Worm (Caenorhabditis elegans): ENCODE data around the gene nhr-71.

ce11 chrX:13711909-13712308, 35.2 kb upstream of the nhr-71 start, which contains the start of gene K02D3.2:
- TF ChIP-seq hmg-1.2 (GFP tag; IDR thresholded peaks at IDR 0.05) (no peak), unc-130 (GFP tag; optimal IDR thresholded peaks at IDR 0.05) (no peak), ama-1 (optimal IDR thresholded peaks at IDR 0.05) (no peak), ama-1 (GFP tag; optimal IDR thresholded peaks at IDR 0.05) (no peak), nfya-1 (tag; optimal IDR thresholded peaks at IDR 0.05; ENCODE audit: borderline replicate concordance, insufficient read depth) (no peak), T26A5.8 (tag; optimal IDR thresholded peaks at IDR 0.05) (no peak), snpc-3.4 (tag; optimal IDR thresholded peaks at IDR 0.05) (no peak), him-1 (tag; optimal IDR thresholded peaks at IDR 0.05) (no peak), cebp-2 (GFP tag; IDR thresholded peaks at IDR 0.05) (no peak), C17E4.6 (GFP tag; IDR thresholded peaks at IDR 0.05) (no peak), F33H1.4 (GFP tag; IDR thresholded peaks at IDR 0.05) (no peak), K12H6.12 (tag; optimal IDR thresholded peaks at IDR 0.05) (no peak), nhr-90 (tag; optimal IDR thresholded peaks at IDR 0.05) (no peak), ztf-25 (GFP tag; IDR thresholded peaks at IDR 0.05) (no peak), B0035.1 (tag; optimal IDR thresholded peaks at IDR 0.05) (no peak)

All from whole organism, young adult.